Worm (Caenorhabditis elegans) whole organism, mixed stage, embryonic: ENCODE data around the gene lgc-4.

ENCODE experiments used
- bed-3 ChIP-seq: fragments of 200-800 bp; sonication (Bioruptor generic); optimal IDR thresholded peaks from 3 replicates; lab custom pipeline; 2018; ENCODE audit warnings: mild to moderate bottlenecking, missing genetic modification characterization, moderate library complexity, missing compliant biosample characterization
- blmp-1 ChIP-seq: fragments of 150-350 bp; optimal IDR thresholded peaks from 2 replicates; lab custom pipeline; 2014; ENCODE audit warnings: missing biosample characterization, missing genetic modification characterization
- ceh-39 ChIP-seq: fragments of 150-350 bp; optimal IDR thresholded peaks from 2 replicates; lab custom pipeline; 2014; ENCODE audit warnings: missing biosample characterization, missing genetic modification characterization
- ceh-83 ChIP-seq: fragments of 200-800 bp; sonication (Bioruptor generic); optimal IDR thresholded peaks from 2 replicates; lab custom pipeline; 2018; ENCODE audit warnings: mild to moderate bottlenecking, missing genetic modification characterization, missing compliant biosample characterization
- ces-1 ChIP-seq: fragments of 150-350 bp; optimal IDR thresholded peaks from 2 replicates; lab custom pipeline; 2014; ENCODE audit warnings: missing biosample characterization, missing genetic modification reagents, missing genetic modification characterization
- flh-1 ChIP-seq: fragments of 200-800 bp; sonication (Bioruptor generic); optimal IDR thresholded peaks from 2 replicates; lab custom pipeline; 2018; ENCODE audit warnings: mild to moderate bottlenecking, missing genetic modification characterization, moderate library complexity, missing compliant biosample characterization
- lsy-2 ChIP-seq: fragments of 150-350 bp; optimal IDR thresholded peaks from 2 replicates; lab custom pipeline; 2014; ENCODE audit warnings: missing biosample characterization, missing genetic modification characterization
- nhr-12 ChIP-seq: fragments of 150-350 bp; optimal IDR thresholded peaks from 2 replicates; lab custom pipeline; 2014; ENCODE audit warnings: missing biosample characterization, missing genetic modification characterization
- nhr-237 ChIP-seq: fragments of 150-350 bp; optimal IDR thresholded peaks from 2 replicates; lab custom pipeline; 2014; ENCODE audit warnings: missing biosample characterization, missing genetic modification characterization
- nhr-28 ChIP-seq: fragments of 150-350 bp; optimal IDR thresholded peaks from 2 replicates; lab custom pipeline; 2014; ENCODE audit warnings: missing biosample characterization, missing genetic modification characterization
- nhr-76 ChIP-seq: sonication (generic microtip); optimal IDR thresholded peaks from 2 replicates; lab custom pipeline; 2017; ENCODE audit warnings: missing biosample characterization, missing genetic modification characterization
- pha-4 ChIP-seq: fragments of 150-350 bp; optimal IDR thresholded peaks from 2 replicates; lab custom pipeline; 2018; ENCODE audit warnings: missing biosample characterization, missing genetic modification reagents, missing genetic modification characterization
- snpc-4 ChIP-seq: fragments of 150-350 bp; optimal IDR thresholded peaks from 2 replicates; lab custom pipeline; 2014; ENCODE audit warnings: missing biosample characterization, missing genetic modification characterization
- sptf-1 ChIP-seq: sonication (generic microtip); optimal IDR thresholded peaks from 2 replicates; lab custom pipeline; 2017; ENCODE audit warnings: mild to moderate bottlenecking, missing genetic modification characterization, moderate library complexity, missing compliant biosample characterization

DNA sequence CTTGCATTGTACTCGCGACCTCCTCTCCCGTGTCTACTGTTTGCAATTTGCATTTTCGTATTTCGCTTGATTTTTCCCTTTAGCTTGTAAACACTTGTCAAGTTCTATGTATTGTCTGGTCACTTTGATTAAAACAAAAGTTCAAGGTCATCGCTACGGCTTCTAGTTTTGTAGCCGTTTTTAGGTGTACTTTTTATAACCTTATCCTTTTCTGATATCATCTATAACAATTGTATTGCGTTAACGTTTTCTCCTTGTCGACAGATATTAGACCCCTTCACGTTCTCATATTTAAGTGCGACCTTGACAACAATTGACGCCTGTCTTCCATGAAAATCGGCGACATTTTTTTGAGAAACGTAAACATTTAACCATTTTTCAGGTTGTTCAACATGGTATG is 4.6 kb upstream of the lgc-4 start:
- TF ChIP-seq sptf-1 (tag; lab: Kevin White, UChicago) (no peak), nhr-28 (tag; lab: Kevin White, UChicago) (no peak), nhr-76 (tag; lab: Kevin White, UChicago) (no peak), pha-4 (tag; lab: Kevin White, UChicago) (no peak), lsy-2 (tag; lab: Kevin White, UChicago) (no peak), ceh-83 (GFP tag; lab: Kevin White, UChicago) (no peak), flh-1 (GFP tag; lab: Kevin White, UChicago) (no peak), snpc-4 (tag; lab: Kevin White, UChicago) (no peak), ceh-39 (no peak), ces-1 (GFP tag; lab: Kevin White, UChicago) (no peak), nhr-237 (tag; lab: Kevin White, UChicago) (no peak), bed-3 (GFP tag; lab: Kevin White, UChicago) (no peak), nhr-12 (tag; lab: Kevin White, UChicago) (no peak), blmp-1 (tag; lab: Kevin White, UChicago) (no peak)
